Worm (Caenorhabditis elegans) whole organism, mixed stage, embryonic: Measurements from ENCODE around the gene str-114.

Experiments used
- drap-1 ChIP-seq: fragments of 200-800 bp; sonication (Bioruptor generic); optimal IDR thresholded peaks from 3 replicates; lab custom pipeline; 2018; ENCODE audit warnings: mild to moderate bottlenecking, missing genetic modification characterization, missing compliant biosample characterization
- lin-13 ChIP-seq: fragments of 150-350 bp; optimal IDR thresholded peaks from 2 replicates; lab custom pipeline; 2014; ENCODE audit warnings: missing biosample characterization, missing genetic modification characterization
- sptf-1 ChIP-seq: sonication (generic microtip); optimal IDR thresholded peaks from 2 replicates; lab custom pipeline; 2017; ENCODE audit warnings: mild to moderate bottlenecking, missing genetic modification characterization, moderate library complexity, missing compliant biosample characterization
- unc-39 ChIP-seq: fragments of 150-350 bp; optimal IDR thresholded peaks from 2 replicates; lab custom pipeline; 2014; ENCODE audit warnings: missing biosample characterization, missing genetic modification characterization

ce11 chrV:3678513-3678912 lies 28.9 kb downstream of the str-114 start:
- TF ChIP-seq unc-39 (no peak), lin-13 (tag; lab: Kevin White, UChicago) (no peak), drap-1 (no peak), sptf-1 (no peak)
